Fruit fly (Drosophila melanogaster): ENCODE data around the gene Vps16B.

Vps16B gene

dm6 chr3R:29772090-29772794 is 44.0 kb downstream of the Vps16B start:
- TF ChIP-seq Blimp-1 (GFP tag; optimal IDR thresholded peaks at IDR 0.05) (no peak), ind (GFP tag; optimal IDR thresholded peaks at IDR 0.05) (peak; percentile 13), ab (GFP tag; optimal IDR thresholded peaks at IDR 0.05) (no peak), CG6854 (GFP tag; optimal IDR thresholded peaks at IDR 0.05) (no peak), CG15011 (GFP tag; optimal IDR thresholded peaks at IDR 0.05) (peak; percentile 8), YL-1 (GFP tag; optimal IDR thresholded peaks at IDR 0.05) (no peak), Jarid2 (GFP tag; optimal IDR thresholded peaks at IDR 0.05) (no peak), Ada2b (GFP tag; IDR thresholded peaks at IDR 0.05) (no peak), Rx (GFP tag; IDR thresholded peaks at IDR 0.05) (no peak), Vsx1 (GFP tag; optimal IDR thresholded peaks at IDR 0.05) (no peak), Sry-δ (GFP tag; optimal IDR thresholded peaks at IDR 0.05) (peak; percentile 3), twi (tag; optimal IDR thresholded peaks at IDR 0.05) (no peak), CG34376 (GFP tag; optimal IDR thresholded peaks at IDR 0.05) (no peak), ash1 (GFP tag; optimal IDR thresholded peaks at IDR 0.05) (no peak), ttk (GFP tag; IDR thresholded peaks at IDR 0.05) (no peak), fd64A (GFP tag; optimal IDR thresholded peaks at IDR 0.05) (no peak), Hand (GFP tag; optimal IDR thresholded peaks at IDR 0.05) (no peak), D (optimal IDR thresholded peaks at IDR 0.05) (no peak), D (GFP tag; optimal IDR thresholded peaks at IDR 0.05) (peak; percentile 6), CG34422 (GFP tag; IDR thresholded peaks at IDR 0.05) (no peak; the same call in 1 of the 3 replicates), tna (GFP tag; IDR thresholded peaks at IDR 0.05; ENCODE audit: partially characterized antibody) (no peak), Rfx (GFP tag; IDR thresholded peaks at IDR 0.05) (peak; percentile 71), CG7271 (tag; optimal IDR thresholded peaks at IDR 0.05) (no peak), Gsc (GFP tag; IDR thresholded peaks at IDR 0.05) (no peak), slp2 (GFP tag; optimal IDR thresholded peaks at IDR 0.05) (peak; percentile 13), her (GFP tag; optimal IDR thresholded peaks at IDR 0.05) (no peak), Bgb (GFP tag; IDR thresholded peaks at IDR 0.05; ENCODE audit: partially characterized antibody) (no peak), CG8290 (GFP tag; optimal IDR thresholded peaks at IDR 0.05) (peak; percentile 34), CG8290 (tag; optimal IDR thresholded peaks at IDR 0.05) (peak in 1 of 2 experiments; percentile 61), C15 (GFP tag; IDR thresholded peaks at IDR 0.05) (no peak), CG2875 (GFP tag; optimal IDR thresholded peaks at IDR 0.05) (no peak), lab (GFP tag; optimal IDR thresholded peaks at IDR 0.05) (no peak), tio (GFP tag; optimal IDR thresholded peaks at IDR 0.05) (peak; percentile 62), toy (GFP tag; IDR thresholded peaks at IDR 0.05) (no peak), CG10654 (GFP tag; optimal IDR thresholded peaks at IDR 0.05) (peak; percentile 25), caup (GFP tag; optimal IDR thresholded peaks at IDR 0.05; ENCODE audit: severe bottlenecking) (no peak), pita (GFP tag; optimal IDR thresholded peaks at IDR 0.05) (no peak), vfl (GFP tag; optimal IDR thresholded peaks at IDR 0.05) (no peak), CG11504 (tag; optimal IDR thresholded peaks at IDR 0.05) (peak; percentile 61), CG7786 (GFP tag; optimal IDR thresholded peaks at IDR 0.05) (no peak), zen (tag; optimal IDR thresholded peaks at IDR 0.05) (no peak), otp (GFP tag; IDR thresholded peaks at IDR 0.05) (no peak), CG10147 (GFP tag; optimal IDR thresholded peaks at IDR 0.05) (peak; percentile 40), bigmax (GFP tag; optimal IDR thresholded peaks at IDR 0.05) (no peak), kay (GFP tag; optimal IDR thresholded peaks at IDR 0.05) (no peak), Deaf1 (tag; optimal IDR thresholded peaks at IDR 0.05) (no peak), nau (GFP tag; optimal IDR thresholded peaks at IDR 0.05) (no peak), Usf (GFP tag; optimal IDR thresholded peaks at IDR 0.05) (peak; percentile 51), CG1832 (GFP tag; optimal IDR thresholded peaks at IDR 0.05) (no peak), CG15269 (tag; optimal IDR thresholded peaks at IDR 0.05) (no peak)

All from whole organism, embryonic.